Worm (Caenorhabditis elegans): ENCODE data around the gene R07C3.13.

ce11 chrII:901632-902031, 25.6 kb downstream of the R07C3.13 start, which contains the start of gene T07D3.2:
- no peak for TF ChIP-seq W03F9.2 (tag; optimal IDR thresholded peaks at IDR 0.05)
- no peak for TF ChIP-seq him-1 (tag; optimal IDR thresholded peaks at IDR 0.05)
- no peak for TF ChIP-seq dao-5 (tag; optimal IDR thresholded peaks at IDR 0.05)

Measured in whole organism, L4/young adult.